Worm (Caenorhabditis elegans) whole organism, L1 larva: ENCODE results near the gene Y47D7A.6.

ENCODE experiments used
- aly-2 ChIP-seq: fragments of 150-350 bp; optimal IDR thresholded peaks from 2 replicates; lab custom pipeline; 2014; ENCODE audit warnings: missing biosample characterization, missing genetic modification characterization
- ama-1 ChIP-seq: fragments of 150-350 bp; optimal IDR thresholded peaks from 2 replicates; lab custom pipeline; 2014
- dpl-1 ChIP-seq, 3 experiments: fragments of 150-350 bp in 2 of 3; sonication (generic microtip) in 1 of 3; optimal IDR thresholded peaks; 2 replicates each; lab custom pipeline; 2014 to 2017; ENCODE audit warnings: missing biosample characterization in 3 of 3, missing genetic modification characterization in 3 of 3, missing genetic modification reagents in 3 of 3
- elt-3 ChIP-seq, 6 experiments: fragments of 150-350 bp in 1 of 6; sonication (generic microtip); optimal IDR thresholded peaks; 2 replicates each; lab custom pipeline; 2017 to 2018; ENCODE audit warnings: missing biosample characterization in 6 of 6, missing genetic modification characterization in 6 of 6, inconsistent platforms in 1 of 6
- mep-1 ChIP-seq: fragments of 150-350 bp; optimal IDR thresholded peaks from 2 replicates; lab custom pipeline; 2014; ENCODE audit warnings: missing biosample characterization, missing genetic modification characterization
- nhr-76 ChIP-seq: sonication (generic microtip); optimal IDR thresholded peaks from 2 replicates; lab custom pipeline; 2017; ENCODE audit warnings: missing biosample characterization, missing genetic modification characterization
- snpc-4 ChIP-seq: fragments of 150-350 bp; optimal IDR thresholded peaks from 2 replicates; lab custom pipeline; 2014; ENCODE audit warnings: missing biosample characterization, missing genetic modification characterization
- unc-130 ChIP-seq: fragments of 150-350 bp; optimal IDR thresholded peaks from 2 replicates; lab custom pipeline; 2017; ENCODE audit warnings: missing biosample characterization, missing genetic modification characterization, inconsistent platforms

DNA sequence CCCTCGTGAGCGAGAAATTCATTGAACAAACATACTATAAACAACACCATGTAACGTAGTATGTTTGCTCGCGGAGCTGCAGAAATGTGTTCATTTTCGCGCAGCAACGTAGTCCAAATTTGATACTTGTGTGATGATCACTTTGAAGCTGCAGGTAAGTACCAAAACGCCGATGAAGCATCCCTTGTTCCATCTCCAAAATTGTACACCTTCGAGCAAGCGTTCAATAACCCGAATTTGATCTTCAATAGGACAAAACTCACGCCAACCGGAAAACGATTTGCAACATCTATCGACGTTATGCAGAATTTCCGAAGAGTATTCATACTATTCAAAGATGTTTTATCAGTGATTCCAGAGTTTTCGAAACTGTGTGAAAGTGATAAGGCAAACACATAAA is 7.4 kb downstream of the Y47D7A.6 start, which contains the start of gene Y47D7A.3:
- TF ChIP-seq snpc-4 (tag; lab: Kevin White, UChicago) (no peak), dpl-1 (GFP tag; optimal IDR thresholded peaks at IDR 0.05; lab: Kevin White, UChicago) (no peak), ama-1 (no peak), nhr-76 (tag; lab: Kevin White, UChicago) (no peak), aly-2 (tag; lab: Kevin White, UChicago) (no peak), unc-130 (tag; lab: Kevin White, UChicago) (no peak), mep-1 (no peak), elt-3 (tag; optimal IDR thresholded peaks at IDR 0.05; lab: Kevin White, UChicago) (no peak)
